Fruit fly (Drosophila melanogaster) whole organism, embryonic: ENCODE measurements around the gene CG3184.

Experiments
- ATbp ChIP-seq: fragments of 200-800 bp; sonication (Bioruptor generic); optimal IDR thresholded peaks from 2 replicates; lab custom pipeline; 2017; ENCODE audit warnings: missing biosample characterization, mild to moderate bottlenecking, missing genetic modification characterization, missing genetic modification reagents
- Atf3 ChIP-seq: fragments of 200-800 bp; sonication (Bioruptor generic); optimal IDR thresholded peaks from 3 replicates; lab custom pipeline; 2016; ENCODE audit warnings: missing biosample characterization, missing genetic modification characterization
- Atf6 ChIP-seq: fragments of 200-800 bp; sonication (Bioruptor generic); IDR thresholded peaks from 2 replicates; pipeline ENCODE4 v1.3.6; 2022; ENCODE audit warnings: missing biosample characterization, missing genetic modification characterization
- B-H1 ChIP-seq: fragments of 200-800 bp; sonication (Bioruptor generic); IDR thresholded peaks from 3 replicates; pipeline ENCODE4 v1.3.6; 2022; ENCODE audit warnings: missing biosample characterization, missing genetic modification characterization
- B-H2 ChIP-seq: fragments of 200-800 bp; sonication (Bioruptor generic); optimal IDR thresholded peaks from 2 replicates; lab custom pipeline; 2018; ENCODE audit warnings: missing biosample characterization, mild to moderate bottlenecking, missing genetic modification characterization
- BEAF-32 ChIP-seq: fragments of 200-800 bp; sonication (Bioruptor generic); optimal IDR thresholded peaks from 3 replicates; lab custom pipeline; 2017; ENCODE audit warnings: missing biosample characterization, missing genetic modification characterization, mild to moderate bottlenecking, moderate library complexity, missing genetic modification reagents
- Bdp1 ChIP-seq: fragments of 200-800 bp; sonication (Bioruptor generic); optimal IDR thresholded peaks from 3 replicates; lab custom pipeline; 2016; ENCODE audit warnings: missing biosample characterization, missing genetic modification characterization
- Bteb2 ChIP-seq: fragments of 200-800 bp; sonication (Bioruptor generic); optimal IDR thresholded peaks from 2 replicates; lab custom pipeline; 2016; ENCODE audit warnings: missing biosample characterization, missing genetic modification characterization
- CG10147 ChIP-seq: fragments of 200-800 bp; sonication (Bioruptor generic); optimal IDR thresholded peaks from 2 replicates; lab custom pipeline; 2019; ENCODE audit warnings: missing biosample characterization, mild to moderate bottlenecking, missing genetic modification characterization, moderate library complexity
- CG10979 ChIP-seq: fragments of 200-800 bp; sonication (Bioruptor generic); optimal IDR thresholded peaks from 2 replicates; lab custom pipeline; 2018; ENCODE audit warnings: missing biosample characterization, mild to moderate bottlenecking, missing genetic modification characterization, moderate library complexity
- CG11695 ChIP-seq: fragments of 200-800 bp; sonication (Bioruptor generic); IDR thresholded peaks from 3 replicates; pipeline ENCODE4 v1.3.6; 2022; ENCODE audit warnings: missing biosample characterization, missing genetic modification characterization
- CG14860 ChIP-seq: fragments of 200-800 bp; sonication (Bioruptor generic); IDR thresholded peaks from 3 replicates; pipeline ENCODE4 v1.3.6; 2022; ENCODE audit warnings: missing biosample characterization, missing genetic modification characterization; ENCODE audit not compliant: partially characterized antibody
- CG16863 ChIP-seq: fragments of 200-800 bp; sonication (Bioruptor generic); optimal IDR thresholded peaks from 3 replicates; lab custom pipeline; 2016; ENCODE audit warnings: missing biosample characterization, missing genetic modification characterization
- CG2120 ChIP-seq: fragments of 200-800 bp; sonication (Bioruptor generic); optimal IDR thresholded peaks from 3 replicates; lab custom pipeline; 2016; ENCODE audit warnings: missing biosample characterization, missing genetic modification characterization
- CG30403 ChIP-seq: fragments of 200-800 bp; sonication (Bioruptor generic); optimal IDR thresholded peaks from 3 replicates; lab custom pipeline; 2016; ENCODE audit warnings: missing biosample characterization, missing genetic modification characterization
- CG30431 ChIP-seq: fragments of 200-800 bp; sonication (Bioruptor generic); optimal IDR thresholded peaks from 2 replicates; lab custom pipeline; 2017; ENCODE audit warnings: missing biosample characterization, missing genetic modification characterization
- CG31224 ChIP-seq: fragments of 200-800 bp; sonication (Bioruptor generic); IDR thresholded peaks from 2 replicates; pipeline ENCODE4 v1.3.6; 2022; ENCODE audit warnings: missing biosample characterization, missing genetic modification characterization
- CG32772 ChIP-seq: fragments of 200-800 bp; sonication (Bioruptor generic); IDR thresholded peaks from 2 replicates; pipeline ENCODE4 v1.3.6; 2022; ENCODE audit warnings: missing biosample characterization, missing genetic modification characterization
- CG4730 ChIP-seq: fragments of 200-800 bp; sonication (Bioruptor generic); IDR thresholded peaks from 2 replicates; pipeline ENCODE4 v1.3.6; 2022; ENCODE audit warnings: missing biosample characterization, missing genetic modification characterization
- CG6654 ChIP-seq: fragments of 200-800 bp; sonication (Bioruptor generic); optimal IDR thresholded peaks from 2 replicates; lab custom pipeline; 2017; ENCODE audit warnings: missing biosample characterization, mild to moderate bottlenecking, missing genetic modification characterization
- CG6791 ChIP-seq: fragments of 200-800 bp; sonication (Bioruptor generic); IDR thresholded peaks from 3 replicates; pipeline ENCODE4 v1.3.6; 2022; ENCODE audit warnings: missing biosample characterization, missing genetic modification characterization; ENCODE audit not compliant: partially characterized antibody
- CG8478 ChIP-seq: fragments of >200 bp; optimal IDR thresholded peaks from 2 replicates; lab custom pipeline; 2018
- CG9437 ChIP-seq: fragments of 200-800 bp; sonication (Bioruptor generic); optimal IDR thresholded peaks from 2 replicates; lab custom pipeline; 2018; ENCODE audit warnings: missing biosample characterization, mild to moderate bottlenecking, missing genetic modification characterization
- CG9727 ChIP-seq: fragments of 200-800 bp; sonication (Bioruptor generic); optimal IDR thresholded peaks from 3 replicates; lab custom pipeline; 2017; ENCODE audit warnings: missing biosample characterization, mild to moderate bottlenecking, missing genetic modification characterization
- CG9876 ChIP-seq: fragments of 200-800 bp; sonication (Bioruptor generic); optimal IDR thresholded peaks from 2 replicates; lab custom pipeline; 2016; ENCODE audit warnings: missing biosample characterization, missing genetic modification characterization
- E2f1 ChIP-seq: fragments of 200-800 bp; sonication (Bioruptor generic); IDR thresholded peaks from 2 replicates; pipeline ENCODE4 v1.3.6; 2022; ENCODE audit warnings: missing biosample characterization, missing genetic modification characterization
- Fer1 ChIP-seq: fragments of 200-800 bp; sonication (Bioruptor generic); optimal IDR thresholded peaks from 2 replicates; lab custom pipeline; 2017; ENCODE audit warnings: missing biosample characterization, mild to moderate bottlenecking, missing genetic modification characterization
- Fer3 ChIP-seq: fragments of 200-800 bp; sonication (Bioruptor generic); optimal IDR thresholded peaks from 2 replicates; lab custom pipeline; 2018; ENCODE audit warnings: missing biosample characterization, mild to moderate bottlenecking, missing genetic modification characterization, moderate library complexity
- HLH54F ChIP-seq: fragments of 200-800 bp; sonication (Bioruptor generic); optimal IDR thresholded peaks from 3 replicates; lab custom pipeline; 2016; ENCODE audit warnings: missing biosample characterization, missing genetic modification characterization
- Lim3 ChIP-seq: fragments of 200-800 bp; sonication (Bioruptor generic); IDR thresholded peaks from 2 replicates; pipeline ENCODE4 v1.3.6; 2022; ENCODE audit warnings: missing biosample characterization, missing genetic modification characterization
- Max ChIP-seq: fragments of 200-800 bp; sonication (Bioruptor generic); optimal IDR thresholded peaks from 2 replicates; lab custom pipeline; 2016; ENCODE audit warnings: missing biosample characterization, mild to moderate bottlenecking, missing genetic modification characterization
- Mes4 ChIP-seq: fragments of 200-800 bp; sonication (Bioruptor generic); optimal IDR thresholded peaks from 2 replicates; lab custom pipeline; 2016; ENCODE audit warnings: missing biosample characterization, missing genetic modification characterization
- Nf-YA ChIP-seq: fragments of 200-800 bp; sonication (Bioruptor generic); IDR thresholded peaks from 2 replicates; pipeline ENCODE4 v1.3.6; 2022; ENCODE audit warnings: missing biosample characterization, missing genetic modification characterization
- Optix ChIP-seq: fragments of 200-800 bp; sonication (Bioruptor generic); IDR thresholded peaks from 3 replicates; pipeline ENCODE4 v1.3.6; 2022; ENCODE audit warnings: missing biosample characterization, missing genetic modification characterization
- Ssrp ChIP-seq: fragments of 200-800 bp; sonication (Bioruptor generic); optimal IDR thresholded peaks from 2 replicates; lab custom pipeline; 2018; ENCODE audit warnings: missing biosample characterization, mild to moderate bottlenecking, missing genetic modification characterization, moderate library complexity
- ab ChIP-seq: fragments of 200-800 bp; sonication (Bioruptor generic); optimal IDR thresholded peaks from 2 replicates; lab custom pipeline; 2016; ENCODE audit warnings: missing biosample characterization, missing genetic modification characterization
- dimm ChIP-seq: fragments of 200-800 bp; sonication (Bioruptor generic); IDR thresholded peaks from 2 replicates; pipeline ENCODE4 v1.3.6; 2022; ENCODE audit warnings: missing biosample characterization, missing genetic modification characterization
- fru ChIP-seq: fragments of >200 bp; optimal IDR thresholded peaks from 2 replicates; lab custom pipeline; 2017
- grau ChIP-seq: fragments of 200-800 bp; optimal IDR thresholded peaks from 3 replicates; lab custom pipeline; 2019; ENCODE audit warnings: missing biosample characterization, mild to moderate bottlenecking, missing genetic modification characterization, moderate library complexity
- ham ChIP-seq: fragments of 200-800 bp; sonication (Bioruptor generic); IDR thresholded peaks from 2 replicates; pipeline ENCODE4 v1.3.6; 2022; ENCODE audit warnings: missing biosample characterization, missing genetic modification characterization
- inv ChIP-seq: fragments of 200-800 bp; sonication (Bioruptor generic); IDR thresholded peaks from 2 replicates; pipeline ENCODE4 v1.3.6; 2022; ENCODE audit warnings: missing biosample characterization, missing genetic modification characterization; ENCODE audit not compliant: partially characterized antibody
- kay ChIP-seq: fragments of 200-800 bp; sonication (Bioruptor generic); optimal IDR thresholded peaks from 2 replicates; lab custom pipeline; 2016; ENCODE audit warnings: missing biosample characterization, missing genetic modification characterization
- maf-S ChIP-seq: fragments of 200-800 bp; sonication (Bioruptor generic); optimal IDR thresholded peaks from 2 replicates; lab custom pipeline; 2016; ENCODE audit warnings: missing biosample characterization, missing genetic modification characterization
- mam ChIP-seq: fragments of 200-800 bp; sonication (Bioruptor generic); optimal IDR thresholded peaks from 3 replicates; lab custom pipeline; 2016; ENCODE audit warnings: missing biosample characterization, missing genetic modification characterization
- prd ChIP-seq, 3 experiments: fragments of >200 bp in 2 of 3; fragments of 200-800 bp in 1 of 3; sonication (Bioruptor generic) in 1 of 3; optimal IDR thresholded peaks in 2 of 3; IDR thresholded peaks in 1 of 3; 2 replicates in 2 of 3; 3 replicates in 1 of 3; pipeline versions ENCODE4 v1.3.6 to Lab custom; 2017 to 2022; ENCODE audit warnings: missing biosample characterization in 1 of 3, missing genetic modification characterization in 1 of 3
- salm ChIP-seq: fragments of 200-800 bp; sonication (Bioruptor generic); optimal IDR thresholded peaks from 2 replicates; lab custom pipeline; 2018; ENCODE audit warnings: missing biosample characterization, mild to moderate bottlenecking, missing genetic modification characterization
- sd ChIP-seq: fragments of 200-800 bp; sonication (Bioruptor generic); optimal IDR thresholded peaks from 3 replicates; lab custom pipeline; 2018; ENCODE audit warnings: missing biosample characterization, mild to moderate bottlenecking, missing genetic modification characterization, moderate library complexity
- so ChIP-seq: fragments of 200-800 bp; sonication (Bioruptor generic); IDR thresholded peaks from 3 replicates; pipeline ENCODE4 v1.3.6; 2022; ENCODE audit warnings: missing biosample characterization, missing genetic modification characterization
- sob ChIP-seq: fragments of 200-800 bp; sonication (Bioruptor generic); IDR thresholded peaks from 2 replicates; pipeline ENCODE4 v1.3.6; 2022; ENCODE audit warnings: missing biosample characterization, missing genetic modification characterization
- tna ChIP-seq: fragments of 200-800 bp; sonication (Bioruptor generic); IDR thresholded peaks from 2 replicates; pipeline ENCODE4 v1.3.6; 2022; ENCODE audit warnings: missing biosample characterization, missing genetic modification characterization; ENCODE audit not compliant: partially characterized antibody
- twi ChIP-seq: fragments of 200-800 bp; optimal IDR thresholded peaks from 2 replicates; lab custom pipeline; 2019; ENCODE audit warnings: missing biosample characterization, mild to moderate bottlenecking, missing genetic modification characterization, moderate library complexity
- yki ChIP-seq: fragments of >200 bp; optimal IDR thresholded peaks from 3 replicates; lab custom pipeline; 2018

CG3184 gene

dm6 chrX:6694979-6695388, 6.4 kb upstream of the CG3184 start, which contains the start of gene CG14442 (continued):
- TF ChIP-seq Bdp1 (no peak), CG2120 (GFP tag; lab: Kevin White, UChicago) (peak; percentile 60), CG14860 (peak; percentile 92), so (no peak), CG9727 (GFP tag; lab: Kevin White, UChicago) (peak; percentile 2), BEAF-32 (GFP tag; lab: Kevin White, UChicago) (peak; percentile 94), Max (GFP tag; lab: Kevin White, UChicago) (peak; percentile 18), CG9437 (GFP tag; lab: Kevin White, UChicago) (peak; percentile 55), Ssrp (tag; lab: Kevin White, UChicago) (peak; percentile 7), CG16863 (peak; percentile 18), Optix (no peak), CG4730 (GFP tag; lab: Robert Waterston, UW) (no peak), sd (no peak), CG30403 (GFP tag; lab: Kevin White, UChicago) (peak; percentile 64), Lim3 (GFP tag; lab: Robert Waterston, UW) (no peak), Fer3 (tag; lab: Kevin White, UChicago) (no peak), inv (GFP tag; lab: Robert Waterston, UW) (peak; percentile 90), twi (no peak), tna (peak; percentile 84), CG6791 (GFP tag; lab: Robert Waterston, UW) (peak; percentile 92), CG10147 (peak; percentile 2), Bteb2 (GFP tag; lab: Kevin White, UChicago) (no peak), CG8478 (lab: Kevin White, UChicago) (no peak), maf-S (GFP tag; lab: Kevin White, UChicago) (no peak), kay (GFP tag; lab: Kevin White, UChicago) (no peak), E2f1 (no peak), B-H2 (GFP tag; lab: Kevin White, UChicago) (peak; percentile 41), CG10979 (tag; lab: Kevin White, UChicago) (no peak), Atf6 (GFP tag; lab: Robert Waterston, UW) (no peak), Nf-YA (GFP tag; lab: Robert Waterston, UW) (no peak), CG32772 (GFP tag; lab: Robert Waterston, UW) (no peak), Fer1 (no peak), dimm (GFP tag; lab: Robert Waterston, UW) (no peak), salm (peak; percentile 21), prd (optimal IDR thresholded peaks at IDR 0.05; lab: Kevin White, UChicago) (no peak), prd (GFP tag; IDR thresholded peaks at IDR 0.05; lab: Robert Waterston, UW) (peak; percentile 47; the same call in 1 of the 3 replicates), sob (0 out of 2 replicates have a peak, but pooled peaks have one; percentile 29), CG6654 (GFP tag; lab: Kevin White, UChicago) (no peak), ab (no peak), mam (GFP tag; lab: Kevin White, UChicago) (peak; percentile 11), grau (peak; percentile 55), CG11695 (GFP tag; lab: Robert Waterston, UW) (no peak), CG30431 (GFP tag; lab: Kevin White, UChicago) (no peak), fru (lab: Kevin White, UChicago) (no peak), Mes4 (no peak), ATbp (no peak), CG31224 (peak; percentile 11; the same call in 1 of the 2 replicates), B-H1 (no peak; the same call in 2 of the 3 replicates), ham (GFP tag; lab: Robert Waterston, UW) (no peak), Atf3 (GFP tag; lab: Kevin White, UChicago) (no peak), HLH54F (GFP tag; lab: Kevin White, UChicago) (peak; percentile 32), yki (lab: Kevin White, UChicago) (no peak), CG9876 (no peak)
